Worm (Caenorhabditis elegans) whole organism, L2 larva: Measurements from ENCODE around the gene F38E9.6.
A peak's percentile ranks its signal among the peaks of the same experiment; 100 is the strongest.

Source experiments
- C34F6.9 ChIP-seq: fragments of 150-350 bp; optimal IDR thresholded peaks from 2 replicates; lab custom pipeline; 2014; ENCODE audit warnings: missing biosample characterization, missing genetic modification characterization
- F13H6.1 ChIP-seq: sonication (generic microtip); optimal IDR thresholded peaks from 2 replicates; lab custom pipeline; 2016; ENCODE audit warnings: missing genetic modification characterization, missing compliant biosample characterization
- R02D3.7 ChIP-seq: fragments of 150-350 bp; optimal IDR thresholded peaks from 2 replicates; lab custom pipeline; 2014; ENCODE audit warnings: missing biosample characterization, missing genetic modification characterization
- Y55F3AM.14 ChIP-seq: fragments of 200-800 bp; sonication (Bioruptor generic); optimal IDR thresholded peaks from 2 replicates; lab custom pipeline; 2018; ENCODE audit warnings: mild to moderate bottlenecking, missing genetic modification characterization, missing compliant biosample characterization
- ZK546.5 ChIP-seq: sonication (generic microtip); optimal IDR thresholded peaks from 2 replicates; lab custom pipeline; 2017; ENCODE audit warnings: missing biosample characterization, missing genetic modification characterization
- alr-1 ChIP-seq: fragments of 150-350 bp; optimal IDR thresholded peaks from 2 replicates; lab custom pipeline; 2014; ENCODE audit warnings: missing biosample characterization, missing genetic modification characterization
- aly-2 ChIP-seq: fragments of 150-350 bp; optimal IDR thresholded peaks from 2 replicates; lab custom pipeline; 2014; ENCODE audit warnings: missing biosample characterization, missing genetic modification characterization
- ama-1 ChIP-seq: fragments of 150-350 bp; optimal IDR thresholded peaks from 2 replicates; lab custom pipeline; 2018; ENCODE audit warnings: inconsistent platforms
- blmp-1 ChIP-seq: sonication (generic microtip); optimal IDR thresholded peaks from 2 replicates; lab custom pipeline; 2017; ENCODE audit warnings: missing genetic modification characterization, mild to moderate bottlenecking, missing compliant biosample characterization, antibody characterized with exemption, moderate library complexity; ENCODE audit not compliant: insufficient read depth
- ceh-16 ChIP-seq: fragments of 150-350 bp; optimal IDR thresholded peaks from 2 replicates; lab custom pipeline; 2014; ENCODE audit warnings: missing biosample characterization, missing genetic modification characterization
- ceh-82 ChIP-seq: fragments of 150-350 bp; optimal IDR thresholded peaks from 2 replicates; lab custom pipeline; 2014; ENCODE audit warnings: missing biosample characterization, missing genetic modification characterization
- crh-2 ChIP-seq: sonication (generic microtip); optimal IDR thresholded peaks from 2 replicates; lab custom pipeline; 2017; ENCODE audit warnings: missing biosample characterization, missing genetic modification characterization
- dmd-4 ChIP-seq: sonication (generic microtip); optimal IDR thresholded peaks from 2 replicates; lab custom pipeline; 2017; ENCODE audit warnings: missing biosample characterization, missing genetic modification characterization
- egl-27 ChIP-seq: sonication (generic microtip); optimal IDR thresholded peaks from 3 replicates; lab custom pipeline; 2017; ENCODE audit warnings: missing biosample characterization, missing genetic modification reagents, missing genetic modification characterization
- elt-3 ChIP-seq: sonication (generic microtip); optimal IDR thresholded peaks from 2 replicates; lab custom pipeline; 2017; ENCODE audit warnings: missing biosample characterization, missing genetic modification characterization
- fos-1 ChIP-seq: fragments of 150-350 bp; optimal IDR thresholded peaks from 2 replicates; lab custom pipeline; 2014; ENCODE audit warnings: missing biosample characterization, missing genetic modification characterization
- gmeb-1 ChIP-seq: fragments of 150-350 bp; optimal IDR thresholded peaks from 2 replicates; lab custom pipeline; 2014; ENCODE audit warnings: missing biosample characterization, missing genetic modification characterization
- lin-11 ChIP-seq: fragments of 150-350 bp; sonication (generic microtip); optimal IDR thresholded peaks from 2 replicates; lab custom pipeline; 2014; ENCODE audit warnings: missing biosample characterization, missing genetic modification characterization, inconsistent platforms, mixed read lengths
- lin-13 ChIP-seq: fragments of 150-350 bp; optimal IDR thresholded peaks from 2 replicates; lab custom pipeline; 2014; ENCODE audit warnings: missing biosample characterization, missing genetic modification reagents, missing genetic modification characterization
- lin-39 ChIP-seq: fragments of 150-350 bp; optimal IDR thresholded peaks from 2 replicates; lab custom pipeline; 2014; ENCODE audit warnings: missing biosample characterization, missing genetic modification reagents, missing genetic modification characterization
- lsy-2 ChIP-seq, 2 experiments: fragments of 150-350 bp in 1 of 2; sonication (generic microtip) in 1 of 2; optimal IDR thresholded peaks; 2 replicates each; lab custom pipeline; 2014 to 2017; ENCODE audit warnings: missing biosample characterization in 2 of 2, missing genetic modification characterization in 2 of 2
- mab-5 ChIP-seq: fragments of 150-350 bp; optimal IDR thresholded peaks from 2 replicates; lab custom pipeline; 2014; ENCODE audit warnings: missing biosample characterization, missing genetic modification characterization
- mbf-1 ChIP-seq: sonication (generic microtip); optimal IDR thresholded peaks from 2 replicates; lab custom pipeline; 2017; ENCODE audit warnings: missing biosample characterization, missing genetic modification characterization
- nhr-10 ChIP-seq: sonication (generic microtip); optimal IDR thresholded peaks from 2 replicates; lab custom pipeline; 2017; ENCODE audit warnings: missing biosample characterization, missing genetic modification characterization
- nhr-11 ChIP-seq: fragments of 150-350 bp; optimal IDR thresholded peaks from 2 replicates; lab custom pipeline; 2014; ENCODE audit warnings: missing biosample characterization, missing genetic modification characterization
- nhr-12 ChIP-seq: fragments of 150-350 bp; optimal IDR thresholded peaks from 2 replicates; lab custom pipeline; 2014; ENCODE audit warnings: missing biosample characterization, missing genetic modification characterization
- nhr-21 ChIP-seq: fragments of 150-350 bp; optimal IDR thresholded peaks from 2 replicates; lab custom pipeline; 2014; ENCODE audit warnings: missing biosample characterization, missing genetic modification characterization
- nhr-23 ChIP-seq: fragments of 150-350 bp; optimal IDR thresholded peaks from 2 replicates; lab custom pipeline; 2014; ENCODE audit warnings: missing biosample characterization, missing genetic modification reagents, missing genetic modification characterization
- nhr-237 ChIP-seq: fragments of 150-350 bp; optimal IDR thresholded peaks from 2 replicates; lab custom pipeline; 2014; ENCODE audit warnings: missing biosample characterization, missing genetic modification characterization
- nhr-25 ChIP-seq: fragments of 150-350 bp; sonication (generic microtip); optimal IDR thresholded peaks from 3 replicates; lab custom pipeline; 2014; ENCODE audit warnings: missing biosample characterization, missing genetic modification characterization
- nhr-6 ChIP-seq: fragments of 150-350 bp; optimal IDR thresholded peaks from 2 replicates; lab custom pipeline; 2014; ENCODE audit warnings: missing biosample characterization, missing genetic modification characterization
- nhr-77 ChIP-seq: fragments of 150-350 bp; optimal IDR thresholded peaks from 2 replicates; lab custom pipeline; 2014; ENCODE audit warnings: missing biosample characterization, missing genetic modification characterization
- peb-1 ChIP-seq: fragments of 150-350 bp; optimal IDR thresholded peaks from 2 replicates; lab custom pipeline; 2014; ENCODE audit warnings: missing biosample characterization, missing genetic modification characterization
- skn-1 ChIP-seq: sonication (generic microtip); optimal IDR thresholded peaks from 2 replicates; lab custom pipeline; 2017; ENCODE audit warnings: missing biosample characterization, missing genetic modification characterization
- sma-3 ChIP-seq: sonication (generic microtip); optimal IDR thresholded peaks from 2 replicates; lab custom pipeline; 2016; ENCODE audit warnings: missing genetic modification reagents, missing genetic modification characterization, missing compliant biosample characterization
- sma-9 ChIP-seq, 2 experiments: fragments of 150-350 bp in 1 of 2; sonication (generic microtip) in 1 of 2; optimal IDR thresholded peaks; 2 replicates each; lab custom pipeline; 2014 to 2016; ENCODE audit warnings: missing genetic modification characterization in 2 of 2, mild to moderate bottlenecking in 1 of 2, missing biosample characterization in 1 of 2, missing compliant biosample characterization in 1 of 2, missing genetic modification reagents in 1 of 2, moderate library complexity in 1 of 2
- snpc-4 ChIP-seq: fragments of 150-350 bp; optimal IDR thresholded peaks from 2 replicates; lab custom pipeline; 2014; ENCODE audit warnings: missing biosample characterization, missing genetic modification characterization
- unc-55 ChIP-seq: fragments of 150-350 bp; sonication (generic microtip); optimal IDR thresholded peaks from 3 replicates; lab custom pipeline; 2014; ENCODE audit warnings: missing biosample characterization, missing genetic modification reagents, missing genetic modification characterization
- unc-62 ChIP-seq: fragments of 150-350 bp; optimal IDR thresholded peaks from 2 replicates; lab custom pipeline; 2014; ENCODE audit warnings: missing biosample characterization, missing genetic modification reagents, missing genetic modification characterization
- zag-1 ChIP-seq: fragments of 150-350 bp; optimal IDR thresholded peaks from 2 replicates; lab custom pipeline; 2014; ENCODE audit warnings: missing biosample characterization, missing genetic modification characterization
- ztf-4 ChIP-seq: fragments of 150-350 bp; optimal IDR thresholded peaks from 2 replicates; lab custom pipeline; 2014; ENCODE audit warnings: missing biosample characterization, missing genetic modification characterization

The F38E9.6 gene

ce11 chrX:16468845-16469244 is 36.6 kb downstream of the F38E9.6 start:
- TF ChIP-seq snpc-4: no peak
- TF ChIP-seq ZK546.5 (tag; lab: Kevin White, UChicago): no peak
- TF ChIP-seq ztf-4 (tag; lab: Kevin White, UChicago): no peak
- no peak for TF ChIP-seq nhr-21
- no peak for TF ChIP-seq zag-1 (tag; lab: Kevin White, UChicago)
- TF ChIP-seq C34F6.9 (tag; lab: Kevin White, UChicago): no peak

- TF ChIP-seq aly-2 (tag; lab: Kevin White, UChicago) (no peak), lin-13 (GFP tag; lab: Kevin White, UChicago) (no peak), ceh-16 (tag; lab: Kevin White, UChicago) (no peak), nhr-21 (no peak), peb-1 (no peak), blmp-1 (tag; lab: Kevin White, UChicago) (no peak), egl-27 (tag; lab: Kevin White, UChicago) (no peak), unc-55 (no peak), lsy-2 (tag; optimal IDR thresholded peaks at IDR 0.05; lab: Kevin White, UChicago) (no peak), ztf-4 (tag; lab: Kevin White, UChicago) (no peak)
Measured at ce11 chrX:16470758-16471157, 38.5 kb downstream of the F38E9.6 start, which contains the start of gene F38E9.1. Gene F38E9.1, plus strand, starts transcription at chrX:16471058.

ce11 chrX:16480232-16480631 is 48.0 kb downstream of the F38E9.6 start:
- TF ChIP-seq snpc-4 (no peak), sma-9 (GFP tag; optimal IDR thresholded peaks at IDR 0.05; lab: Kevin White, UChicago) (peak; percentile 13), sma-9 (tag; optimal IDR thresholded peaks at IDR 0.05; lab: Kevin White, UChicago) (no peak), ama-1 (lab: Kevin White, UChicago) (no peak), unc-55 (peak; percentile 19)

- TF ChIP-seq lsy-2 (tag; optimal IDR thresholded peaks at IDR 0.05; lab: Kevin White, UChicago) (peak in 1 of 2 experiments; percentile 49), unc-62 (no peak), ama-1 (lab: Kevin White, UChicago) (no peak), aly-2 (tag; lab: Kevin White, UChicago) (no peak)
Measured at ce11 chrX:16481026-16481425, 48.8 kb downstream of the F38E9.6 start.

ce11 chrX:16482944-16483343 is 50.7 kb downstream of the F38E9.6 start:
- no peak for TF ChIP-seq mbf-1 (tag; lab: Kevin White, UChicago)
- TF ChIP-seq Y55F3AM.14: no peak
- TF ChIP-seq unc-62: no peak
- TF ChIP-seq dmd-4: no peak
- no peak for TF ChIP-seq lin-11 (tag; lab: Kevin White, UChicago)
- TF ChIP-seq ztf-4 (tag; lab: Kevin White, UChicago): no peak
- TF ChIP-seq aly-2 (tag; lab: Kevin White, UChicago): no peak
- no peak for TF ChIP-seq gmeb-1
- TF ChIP-seq egl-27 (tag; lab: Kevin White, UChicago): no peak
- no peak for TF ChIP-seq F13H6.1 (tag; lab: Kevin White, UChicago)
- TF ChIP-seq nhr-11 (tag; lab: Kevin White, UChicago): no peak
- no peak for TF ChIP-seq nhr-10 (tag; lab: Kevin White, UChicago)
- no peak for TF ChIP-seq nhr-12 (tag; lab: Kevin White, UChicago)
- no peak for TF ChIP-seq nhr-237 (tag; lab: Kevin White, UChicago)

- TF ChIP-seq snpc-4: no peak
- TF ChIP-seq unc-55: peak; percentile 29
- TF ChIP-seq fos-1 (tag; lab: Kevin White, UChicago): peak; percentile 80
Measured at ce11 chrX:16484043-16484442, 51.8 kb downstream of the F38E9.6 start.

ce11 chrX:16484681-16485080 is 52.4 kb downstream of the F38E9.6 start:
- TF ChIP-seq ceh-82: no peak
- TF ChIP-seq nhr-23 (tag; lab: Kevin White, UChicago): no peak
- TF ChIP-seq lin-39 (tag; lab: Kevin White, UChicago): no peak
- TF ChIP-seq nhr-77 (tag; lab: Kevin White, UChicago): no peak
- no peak for TF ChIP-seq elt-3 (tag; lab: Kevin White, UChicago)
- TF ChIP-seq zag-1 (tag; lab: Kevin White, UChicago): peak; percentile 44
- TF ChIP-seq nhr-10 (tag; lab: Kevin White, UChicago): no peak
- TF ChIP-seq mab-5 (tag; lab: Kevin White, UChicago): peak; percentile 16
- TF ChIP-seq crh-2 (tag; lab: Kevin White, UChicago): peak; percentile 40
- TF ChIP-seq nhr-6 (tag; lab: Kevin White, UChicago): no peak
- peak in 1 of 2 experiments; percentile 37 for TF ChIP-seq lsy-2 (tag; optimal IDR thresholded peaks at IDR 0.05; lab: Kevin White, UChicago)
- TF ChIP-seq F13H6.1 (tag; lab: Kevin White, UChicago): peak; percentile 51
- TF ChIP-seq egl-27 (tag; lab: Kevin White, UChicago): peak; percentile 63
- no peak for TF ChIP-seq unc-62
- no peak for TF ChIP-seq nhr-21
- no peak for TF ChIP-seq dmd-4
- TF ChIP-seq blmp-1 (tag; lab: Kevin White, UChicago): no peak
- no peak for TF ChIP-seq R02D3.7 (tag; lab: Kevin White, UChicago)
- no peak for TF ChIP-seq skn-1 (tag; lab: Kevin White, UChicago)
- no peak for TF ChIP-seq nhr-25
- TF ChIP-seq sma-3 (GFP tag; lab: Kevin White, UChicago): no peak
- no peak for TF ChIP-seq alr-1
- TF ChIP-seq lin-13 (GFP tag; lab: Kevin White, UChicago): peak; percentile 22
